Fruit fly (Drosophila melanogaster) whole organism, wandering third instar larva: ENCODE data around the gene kri.

Source experiments
- Dif ChIP-seq: fragments of 200-275, 200-300 bp; sonication (Bioruptor generic); optimal IDR thresholded peaks from 2 replicates; lab custom pipeline; 2018; ENCODE audit warnings: missing biosample characterization, missing genetic modification characterization; ENCODE audit not compliant: partially characterized antibody
- Hr78 ChIP-seq: fragments of >200 bp; optimal IDR thresholded peaks from 2 replicates; lab custom pipeline; 2017; ENCODE audit warnings: missing biosample characterization, missing genetic modification characterization
- OdsH ChIP-seq: fragments of 200-800 bp; sonication (Bioruptor generic); optimal IDR thresholded peaks from 2 replicates; lab custom pipeline; 2016; ENCODE audit warnings: missing biosample characterization, mild to moderate bottlenecking, missing genetic modification characterization
- br ChIP-seq: fragments of 200-800 bp; sonication (Bioruptor generic); optimal IDR thresholded peaks from 2 replicates; lab custom pipeline; 2016; ENCODE audit warnings: missing biosample characterization, missing genetic modification characterization
- lola ChIP-seq: fragments of >200 bp; optimal IDR thresholded peaks from 2 replicates; lab custom pipeline; 2017; ENCODE audit warnings: missing biosample characterization, missing genetic modification characterization

DNA sequence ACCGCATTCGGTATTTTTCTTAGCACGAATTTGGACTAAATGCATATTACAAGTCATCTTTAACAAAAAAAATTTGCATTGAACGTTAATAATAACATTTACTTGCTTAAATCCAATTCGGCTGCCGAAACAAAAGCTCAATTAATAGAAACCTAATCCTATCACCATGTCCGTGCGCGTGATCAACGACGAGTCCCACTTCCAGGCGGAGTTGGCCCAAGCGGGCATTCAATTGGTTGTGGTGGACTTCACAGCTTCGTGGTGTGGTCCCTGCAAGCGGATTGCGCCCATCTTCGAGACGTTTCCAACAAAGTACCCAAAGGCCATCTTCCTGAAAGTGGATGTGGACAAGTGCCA lies 45.0 kb upstream of the kri start, which contains the start of gene Txl:
- TF ChIP-seq br (GFP tag; lab: Kevin White, UChicago) (no peak), OdsH (GFP tag; lab: Kevin White, UChicago) (no peak), lola (GFP tag; lab: Kevin White, UChicago) (no peak), Hr78 (GFP tag; lab: Kevin White, UChicago) (no peak), Dif (no peak)
